Fruit fly (Drosophila melanogaster) whole organism, embryonic: Measurements from ENCODE around the gene CG5815.

Experiments
- ATbp ChIP-seq: fragments of 200-800 bp; sonication (Bioruptor generic); optimal IDR thresholded peaks from 2 replicates; lab custom pipeline; 2017; ENCODE audit warnings: missing biosample characterization, mild to moderate bottlenecking, missing genetic modification characterization, missing genetic modification reagents
- Bteb2 ChIP-seq: fragments of 200-800 bp; sonication (Bioruptor generic); optimal IDR thresholded peaks from 2 replicates; lab custom pipeline; 2016; ENCODE audit warnings: missing biosample characterization, missing genetic modification characterization
- CG10366 ChIP-seq: fragments of 200-800 bp; sonication (Bioruptor generic); IDR thresholded peaks from 2 replicates; pipeline ENCODE4 v1.3.6; 2022; ENCODE audit warnings: missing biosample characterization, missing genetic modification characterization
- CG10565 ChIP-seq: fragments of 200-800 bp; sonication (Bioruptor generic); optimal IDR thresholded peaks from 3 replicates; lab custom pipeline; 2016; ENCODE audit warnings: missing biosample characterization, mild to moderate bottlenecking, missing genetic modification characterization
- CG11560 ChIP-seq: fragments of 200-800 bp; sonication (Bioruptor generic); IDR thresholded peaks from 3 replicates; pipeline ENCODE4 v1.3.6; 2022; ENCODE audit warnings: missing biosample characterization, missing genetic modification characterization
- CG13123 ChIP-seq: fragments of 200-800 bp; sonication (Bioruptor generic); optimal IDR thresholded peaks from 2 replicates; lab custom pipeline; 2016; ENCODE audit warnings: missing biosample characterization, missing genetic modification characterization
- CG15514 ChIP-seq: fragments of 200-800 bp; sonication (Bioruptor generic); optimal IDR thresholded peaks from 3 replicates; lab custom pipeline; 2017; ENCODE audit warnings: missing biosample characterization, missing genetic modification characterization, mild to moderate bottlenecking, moderate library complexity, missing genetic modification reagents
- CG15696 ChIP-seq: fragments of 200-800 bp; sonication (Bioruptor generic); optimal IDR thresholded peaks from 2 replicates; lab custom pipeline; 2019; ENCODE audit warnings: missing biosample characterization, mild to moderate bottlenecking, missing genetic modification characterization, moderate library complexity
- CG17568 ChIP-seq: fragments of 200-800 bp; sonication (Bioruptor generic); optimal IDR thresholded peaks from 2 replicates; lab custom pipeline; 2018; ENCODE audit warnings: missing biosample characterization, mild to moderate bottlenecking, missing genetic modification characterization, moderate library complexity
- CG17912 ChIP-seq: fragments of 200-800 bp; sonication (Bioruptor generic); optimal IDR thresholded peaks from 2 replicates; lab custom pipeline; 2018; ENCODE audit warnings: missing biosample characterization, mild to moderate bottlenecking, missing genetic modification characterization
- CG3281 ChIP-seq: fragments of 200-800 bp; sonication (Bioruptor generic); optimal IDR thresholded peaks from 3 replicates; lab custom pipeline; 2017; ENCODE audit warnings: missing biosample characterization, mild to moderate bottlenecking, missing genetic modification characterization
- CG3838 ChIP-seq: fragments of 200-800 bp; sonication (Bioruptor generic); optimal IDR thresholded peaks from 3 replicates; lab custom pipeline; 2016; ENCODE audit warnings: missing biosample characterization, missing genetic modification characterization
- CG4617 ChIP-seq: fragments of 200-800 bp; sonication (Bioruptor generic); optimal IDR thresholded peaks from 3 replicates; lab custom pipeline; 2016; ENCODE audit warnings: missing biosample characterization, missing genetic modification characterization, borderline replicate concordance
- CG4707 ChIP-seq: fragments of 200-800 bp; sonication (Bioruptor generic); optimal IDR thresholded peaks from 2 replicates; lab custom pipeline; 2018; ENCODE audit warnings: missing biosample characterization, mild to moderate bottlenecking, missing genetic modification characterization, moderate library complexity
- CG5245 ChIP-seq: fragments of 200-800 bp; sonication (Bioruptor generic); optimal IDR thresholded peaks from 3 replicates; lab custom pipeline; 2016; ENCODE audit warnings: missing biosample characterization, missing genetic modification characterization
- CG6254 ChIP-seq: fragments of 200-800 bp; sonication (Bioruptor generic); optimal IDR thresholded peaks from 3 replicates; lab custom pipeline; 2017; ENCODE audit warnings: mild to moderate bottlenecking, missing biosample characterization, missing genetic modification reagents, missing genetic modification characterization
- CG7271 ChIP-seq: fragments of 200-800 bp; sonication (Bioruptor generic); optimal IDR thresholded peaks from 2 replicates; lab custom pipeline; 2018; ENCODE audit warnings: missing biosample characterization, mild to moderate bottlenecking, missing genetic modification characterization, moderate library complexity
- CG7963 ChIP-seq: fragments of 200-800 bp; sonication (Bioruptor generic); IDR thresholded peaks from 3 replicates; pipeline ENCODE4 v1.3.6; 2022; ENCODE audit warnings: missing biosample characterization, missing genetic modification characterization; ENCODE audit not compliant: partially characterized antibody
- CG8478 ChIP-seq: fragments of >200 bp; optimal IDR thresholded peaks from 2 replicates; lab custom pipeline; 2018
- CG9215 ChIP-seq: fragments of 200-800 bp; sonication (Bioruptor generic); IDR thresholded peaks from 2 replicates; pipeline ENCODE4 v1.3.6; 2022; ENCODE audit warnings: missing biosample characterization, missing genetic modification characterization
- CTCF ChIP-seq: fragments of 200-800 bp; sonication (Bioruptor generic); optimal IDR thresholded peaks from 2 replicates; lab custom pipeline; 2017; ENCODE audit warnings: missing biosample characterization, mild to moderate bottlenecking, missing genetic modification characterization, moderate library complexity
- CoRest ChIP-seq: fragments of 200-800 bp; sonication (Bioruptor generic); optimal IDR thresholded peaks from 3 replicates; lab custom pipeline; 2018; ENCODE audit warnings: missing biosample characterization, mild to moderate bottlenecking, missing genetic modification characterization, moderate library complexity
- Dbx ChIP-seq: fragments of 200-800 bp; sonication (Bioruptor generic); IDR thresholded peaks from 3 replicates; pipeline ENCODE4 v1.3.6; 2022; ENCODE audit warnings: missing biosample characterization, missing genetic modification characterization
- Elba2 ChIP-seq: fragments of 200-800 bp; sonication (Bioruptor generic); optimal IDR thresholded peaks from 3 replicates; lab custom pipeline; 2016; ENCODE audit warnings: missing biosample characterization, missing genetic modification characterization
- Fer3 ChIP-seq: fragments of 200-800 bp; sonication (Bioruptor generic); optimal IDR thresholded peaks from 2 replicates; lab custom pipeline; 2018; ENCODE audit warnings: missing biosample characterization, mild to moderate bottlenecking, missing genetic modification characterization, moderate library complexity
- H2.0 ChIP-seq: fragments of 200-800 bp; sonication (Bioruptor generic); IDR thresholded peaks from 2 replicates; pipeline ENCODE4 v1.3.6; 2022; ENCODE audit warnings: missing biosample characterization, missing genetic modification characterization
- HLHmδ ChIP-seq: fragments of 200-800 bp; sonication (Bioruptor generic); optimal IDR thresholded peaks from 2 replicates; lab custom pipeline; 2018; ENCODE audit warnings: missing biosample characterization, mild to moderate bottlenecking, missing genetic modification characterization, moderate library complexity
- Hmr ChIP-seq: fragments of 200-800 bp; sonication (Bioruptor generic); optimal IDR thresholded peaks from 3 replicates; lab custom pipeline; 2017; ENCODE audit warnings: mild to moderate bottlenecking, missing biosample characterization, missing genetic modification reagents, missing genetic modification characterization
- Lhr ChIP-seq: fragments of 200-800 bp; sonication (Bioruptor generic); optimal IDR thresholded peaks from 3 replicates; lab custom pipeline; 2017; ENCODE audit warnings: mild to moderate bottlenecking, missing biosample characterization, missing genetic modification reagents, missing genetic modification characterization
- Lim3 ChIP-seq: fragments of 200-800 bp; sonication (Bioruptor generic); IDR thresholded peaks from 2 replicates; pipeline ENCODE4 v1.3.6; 2022; ENCODE audit warnings: missing biosample characterization, missing genetic modification characterization
- Meics ChIP-seq: fragments of 200-800 bp; sonication (Bioruptor generic); optimal IDR thresholded peaks from 2 replicates; lab custom pipeline; 2017; ENCODE audit warnings: missing biosample characterization, mild to moderate bottlenecking, missing genetic modification characterization
- NC2β ChIP-seq: fragments of 200-800 bp; sonication (Bioruptor generic); optimal IDR thresholded peaks from 2 replicates; lab custom pipeline; 2016; ENCODE audit warnings: missing biosample characterization, missing genetic modification characterization
- NFAT ChIP-seq: fragments of 200-800 bp; sonication (Bioruptor generic); IDR thresholded peaks from 2 replicates; pipeline ENCODE4 v1.3.6; 2022; ENCODE audit warnings: missing biosample characterization, missing genetic modification characterization
- Oaz ChIP-seq: fragments of 200-800 bp; sonication (Bioruptor generic); IDR thresholded peaks from 2 replicates; pipeline ENCODE4 v1.3.6; 2022; ENCODE audit warnings: missing biosample characterization, missing genetic modification characterization
- amos ChIP-seq: fragments of 200-800 bp; sonication (Bioruptor generic); IDR thresholded peaks from 2 replicates; pipeline ENCODE4 v1.3.6; 2022; ENCODE audit warnings: missing biosample characterization, missing genetic modification characterization; ENCODE audit not compliant: partially characterized antibody
- croc ChIP-seq: fragments of 200-800 bp; sonication (Bioruptor generic); conservative IDR thresholded peaks from 3 replicates; pipeline ENCODE4 v1.3.6; 2022; ENCODE audit warnings: missing biosample characterization, missing genetic modification characterization
- da ChIP-seq: fragments of 200-800 bp; sonication (Bioruptor generic); optimal IDR thresholded peaks from 2 replicates; lab custom pipeline; 2016; ENCODE audit warnings: missing biosample characterization, missing genetic modification characterization
- dmrt99B ChIP-seq: fragments of 200-800 bp; sonication (Bioruptor generic); optimal IDR thresholded peaks from 2 replicates; lab custom pipeline; 2018; ENCODE audit warnings: missing biosample characterization, mild to moderate bottlenecking, missing genetic modification characterization, moderate library complexity
- emc ChIP-seq: fragments of 200-800 bp; sonication (Bioruptor generic); optimal IDR thresholded peaks from 2 replicates; lab custom pipeline; 2016; ENCODE audit warnings: missing biosample characterization, missing genetic modification characterization
- fru ChIP-seq: fragments of >200 bp; optimal IDR thresholded peaks from 2 replicates; lab custom pipeline; 2017
- fu2 ChIP-seq: fragments of 200-800 bp; sonication (Bioruptor generic); optimal IDR thresholded peaks from 2 replicates; lab custom pipeline; 2016; ENCODE audit warnings: missing biosample characterization, missing genetic modification characterization
- hth ChIP-seq: fragments of >200 bp; optimal IDR thresholded peaks from 2 replicates; lab custom pipeline; 2017; ENCODE audit warnings: inconsistent platforms
- jumu ChIP-seq: fragments of 200-800 bp; sonication (Bioruptor generic); optimal IDR thresholded peaks from 3 replicates; lab custom pipeline; 2016; ENCODE audit warnings: missing biosample characterization, missing genetic modification characterization
- kay ChIP-seq: fragments of 200-800 bp; sonication (Bioruptor generic); optimal IDR thresholded peaks from 2 replicates; lab custom pipeline; 2016; ENCODE audit warnings: missing biosample characterization, missing genetic modification characterization
- kni ChIP-seq: fragments of 200-800 bp; sonication (Bioruptor generic); optimal IDR thresholded peaks from 3 replicates; lab custom pipeline; 2017; ENCODE audit warnings: mild to moderate bottlenecking, missing biosample characterization, missing genetic modification reagents, missing genetic modification characterization
- maf-S ChIP-seq: fragments of 200-800 bp; sonication (Bioruptor generic); optimal IDR thresholded peaks from 2 replicates; lab custom pipeline; 2016; ENCODE audit warnings: missing biosample characterization, missing genetic modification characterization
- odd ChIP-seq: fragments of 200-800 bp; sonication (Bioruptor generic); optimal IDR thresholded peaks from 2 replicates; lab custom pipeline; 2017; ENCODE audit warnings: missing biosample characterization, mild to moderate bottlenecking, missing genetic modification characterization
- org-1 ChIP-seq: fragments of 200-800 bp; sonication (Bioruptor generic); optimal IDR thresholded peaks from 2 replicates; lab custom pipeline; 2017; ENCODE audit warnings: missing biosample characterization, missing genetic modification characterization
- otp ChIP-seq: fragments of 200-800 bp; sonication (Bioruptor generic); IDR thresholded peaks from 3 replicates; pipeline ENCODE4, ENCODE4 v1.3.6; 2022; ENCODE audit warnings: missing biosample characterization, missing genetic modification characterization
- sim ChIP-seq: fragments of 200-800 bp; sonication (Bioruptor generic); IDR thresholded peaks from 2 replicates; pipeline ENCODE4 v1.3.6; 2022; ENCODE audit warnings: missing biosample characterization, missing genetic modification characterization
- vfl ChIP-seq: fragments of 200-800 bp; sonication (Bioruptor generic); optimal IDR thresholded peaks from 2 replicates; lab custom pipeline; 2016; ENCODE audit warnings: missing biosample characterization, missing genetic modification characterization

Gene CG5815

DNA sequence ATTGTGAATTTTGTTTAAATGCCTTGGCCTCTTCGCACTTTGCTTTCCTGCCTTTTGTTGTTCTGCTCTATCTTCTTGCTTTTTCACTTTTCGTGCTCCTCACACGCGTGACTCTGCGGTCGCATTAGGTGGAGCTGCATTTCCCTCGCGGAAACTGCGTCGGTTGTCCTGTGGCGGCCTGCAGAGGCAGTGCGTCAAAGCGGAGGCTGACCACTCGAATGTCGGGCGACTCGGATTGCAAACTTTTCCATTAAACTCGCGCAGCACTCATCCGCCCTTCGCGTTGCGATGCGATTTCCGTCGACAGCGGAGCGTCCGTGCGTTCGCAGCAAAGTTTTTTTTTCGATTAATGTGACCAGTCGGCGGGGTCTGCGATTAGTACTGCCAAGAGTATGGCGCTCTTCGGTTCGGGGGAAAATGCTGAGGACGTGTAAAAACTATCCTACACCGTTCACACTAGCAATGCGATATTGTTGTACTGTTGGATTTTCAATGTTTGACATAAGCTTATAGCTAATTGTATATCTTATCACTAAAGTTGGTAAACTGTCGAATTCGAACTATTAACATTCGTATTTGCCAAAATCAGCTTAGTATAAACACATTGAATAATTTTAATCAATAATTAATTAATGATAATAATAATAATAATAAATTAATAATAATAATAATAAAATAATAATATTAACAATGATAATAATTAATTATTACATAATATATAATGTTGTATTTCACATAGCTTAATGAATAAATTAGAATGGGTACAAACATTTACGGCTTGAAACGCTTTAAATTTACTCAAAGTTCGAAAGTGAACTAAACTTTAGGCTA lies 38.5 kb downstream of the CG5815 start, which contains the start of gene CG6051 (continued):
- TF ChIP-seq CG7271 (tag; lab: Kevin White, UChicago) (peak; percentile 14), Dbx (GFP tag; lab: Robert Waterston, UW) (no peak), Meics (GFP tag; lab: Kevin White, UChicago) (no peak), NC2β (GFP tag; lab: Kevin White, UChicago) (peak; percentile 66), Hmr (GFP tag; lab: Kevin White, UChicago) (peak; percentile 54), hth (lab: Kevin White, UChicago) (no peak), CG5245 (GFP tag; lab: Kevin White, UChicago) (no peak), da (GFP tag; lab: Kevin White, UChicago) (peak; percentile 51), dmrt99B (tag; lab: Kevin White, UChicago) (peak; percentile 48), Oaz (no peak), amos (no peak), jumu (GFP tag; lab: Kevin White, UChicago) (peak; percentile 10), CG17912 (GFP tag; lab: Kevin White, UChicago) (no peak), ATbp (peak; percentile 33), sim (GFP tag; lab: Robert Waterston, UW) (no peak), org-1 (GFP tag; lab: Kevin White, UChicago) (no peak), croc (GFP tag; lab: Robert Waterston, UW) (no peak), NFAT (GFP tag; lab: Robert Waterston, UW) (no peak), CG11560 (tag; lab: Robert Waterston, UW) (no peak), CG13123 (no peak), Lim3 (GFP tag; lab: Robert Waterston, UW) (no peak), otp (GFP tag; lab: Robert Waterston, UW) (no peak), CTCF (GFP tag; lab: Kevin White, UChicago) (no peak), maf-S (no peak), CG15696 (tag; lab: Kevin White, UChicago) (peak; percentile 21), H2.0 (GFP tag; lab: Robert Waterston, UW) (no peak), CG4707 (GFP tag; lab: Kevin White, UChicago) (peak; percentile 23), CG10565 (GFP tag; lab: Kevin White, UChicago) (no peak), CG3281 (GFP tag; lab: Kevin White, UChicago) (peak; percentile 57), kay (GFP tag; lab: Kevin White, UChicago) (peak; percentile 13), CG10366 (GFP tag; lab: Robert Waterston, UW) (no peak), fu2 (GFP tag; lab: Kevin White, UChicago) (peak; percentile 46), CG4617 (GFP tag; lab: Kevin White, UChicago) (peak; percentile 33), HLHmδ (GFP tag; lab: Kevin White, UChicago) (no peak), Elba2 (no peak), CG17568 (no peak), Bteb2 (GFP tag; lab: Kevin White, UChicago) (no peak), fru (lab: Kevin White, UChicago) (no peak), odd (GFP tag; lab: Kevin White, UChicago) (no peak), emc (GFP tag; lab: Kevin White, UChicago) (no peak), CG8478 (peak; percentile 3), Lhr (GFP tag; lab: Kevin White, UChicago) (no peak), CG7963 (GFP tag; lab: Robert Waterston, UW) (no peak), CG3838 (GFP tag; lab: Kevin White, UChicago) (no peak), CG9215 (GFP tag; lab: Robert Waterston, UW) (no peak), kni (GFP tag; lab: Kevin White, UChicago) (peak; percentile 56), CG6254 (GFP tag; lab: Kevin White, UChicago) (no peak), CG15514 (GFP tag; lab: Kevin White, UChicago) (peak; percentile 48), CoRest (peak; percentile 63), Fer3 (tag; lab: Kevin White, UChicago) (peak; percentile 69), vfl (GFP tag; lab: Kevin White, UChicago) (peak; percentile 2)
